Worm (Caenorhabditis elegans) whole organism, L4/young adult: ENCODE measurements around the gene abu-8.

Experiments
- W03F9.2 ChIP-seq: fragments of 150-350 bp; optimal IDR thresholded peaks from 2 replicates; lab custom pipeline; 2014; ENCODE audit warnings: missing biosample characterization, missing genetic modification characterization
- dao-5 ChIP-seq: sonication (generic microtip); optimal IDR thresholded peaks from 2 replicates; lab custom pipeline; 2016; ENCODE audit warnings: missing genotype, missing genetic modification characterization, moderate library complexity, missing compliant biosample characterization
- him-1 ChIP-seq: sonication (generic microtip); optimal IDR thresholded peaks from 2 replicates; lab custom pipeline; 2016; ENCODE audit warnings: missing genotype, missing genetic modification reagents, missing genetic modification characterization, missing compliant biosample characterization

DNA sequence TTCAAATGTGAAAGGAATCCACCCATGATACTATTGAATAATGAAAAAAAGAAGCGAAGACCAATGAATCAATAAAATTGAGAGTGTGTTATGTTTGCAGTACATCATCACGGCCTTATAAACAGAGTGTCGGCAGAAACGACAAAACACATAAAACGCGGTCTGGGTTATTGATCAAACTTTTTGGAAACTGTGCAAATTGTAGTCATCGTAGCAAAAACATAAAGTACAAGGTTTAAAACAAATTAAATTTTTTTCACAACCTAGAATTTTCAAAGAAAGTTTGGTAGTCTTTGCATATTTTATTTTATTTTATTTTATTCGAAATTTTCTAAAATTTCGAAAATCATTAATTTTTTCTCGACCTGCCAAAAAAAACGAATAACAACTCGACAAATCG is 48.6 kb upstream of the abu-8 start, which contains the start of gene cest-35.1:
- TF ChIP-seq him-1 (tag; lab: Kevin White, UChicago) (no peak), W03F9.2 (tag; lab: Kevin White, UChicago) (no peak), dao-5 (tag; lab: Kevin White, UChicago) (no peak)
